Fruit fly (Drosophila melanogaster): ENCODE data around the gene NimC2.

NimC2 gene

dm6 chr2L:13998952-13999351, 19.0 kb downstream of the NimC2 start:
- TF ChIP-seq CG17801 (GFP tag; optimal IDR thresholded peaks at IDR 0.05; ENCODE audit: partially characterized antibody), result no peak

- TF ChIP-seq CG17801 (GFP tag; optimal IDR thresholded peaks at IDR 0.05; ENCODE audit: partially characterized antibody), result no peak
Measured at dm6 chr2L:14001078-14001477, 21.2 kb downstream of the NimC2 start, which contains the start of gene rk. TSS of gene rk (minus strand) at chr2L:14001248.

DNA sequence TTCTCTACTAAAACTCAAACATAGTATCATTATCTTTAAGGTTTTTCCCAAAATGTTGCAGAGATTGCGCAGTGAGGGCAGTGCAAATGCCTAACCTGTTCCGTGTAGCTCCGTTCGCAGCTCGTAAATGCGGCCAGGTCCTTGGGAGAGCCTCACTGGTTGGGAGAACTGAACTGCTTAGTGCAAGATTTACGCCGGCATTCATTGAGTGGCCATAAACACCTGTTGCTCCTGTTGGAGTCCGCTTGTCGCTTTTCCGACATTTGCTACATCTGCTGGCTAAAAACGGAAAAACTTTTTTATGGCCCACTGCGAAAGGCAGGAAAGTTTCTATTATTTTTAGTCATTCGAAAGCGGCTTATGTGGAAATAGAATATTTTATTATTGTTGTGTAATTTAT, 22.0 kb downstream of the NimC2 start:
- TF ChIP-seq CG17801 (GFP tag; optimal IDR thresholded peaks at IDR 0.05; ENCODE audit: partially characterized antibody), result no peak

- no peak for TF ChIP-seq CG17801 (GFP tag; optimal IDR thresholded peaks at IDR 0.05; ENCODE audit: partially characterized antibody)
Measured at dm6 chr2L:14007801-14008200, 27.9 kb downstream of the NimC2 start, which contains the start of gene CG42692. TSS of gene CG42692 (plus strand) at chr2L:14008101.

DNA sequence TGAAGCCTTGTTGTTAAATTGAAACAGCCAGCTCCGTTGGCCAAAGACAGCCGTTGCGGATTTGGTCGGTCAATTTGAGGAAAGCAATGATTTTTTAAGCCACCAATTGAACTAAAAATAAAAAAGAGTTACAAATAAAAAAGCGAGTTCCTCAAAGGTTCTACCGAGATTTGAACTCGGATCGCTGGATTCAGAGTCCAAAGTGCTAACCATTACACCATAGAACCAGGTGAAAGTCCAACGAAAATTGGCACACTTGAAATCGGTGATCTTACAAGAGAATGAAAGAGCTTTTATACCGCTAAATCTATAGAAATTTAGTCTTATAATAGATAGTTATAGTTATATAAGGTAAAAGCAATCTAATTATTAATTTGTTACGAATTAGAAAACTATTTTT, 30.5 kb downstream of the NimC2 start:
- no peak for TF ChIP-seq CG17801 (GFP tag; optimal IDR thresholded peaks at IDR 0.05; ENCODE audit: partially characterized antibody)

DNA sequence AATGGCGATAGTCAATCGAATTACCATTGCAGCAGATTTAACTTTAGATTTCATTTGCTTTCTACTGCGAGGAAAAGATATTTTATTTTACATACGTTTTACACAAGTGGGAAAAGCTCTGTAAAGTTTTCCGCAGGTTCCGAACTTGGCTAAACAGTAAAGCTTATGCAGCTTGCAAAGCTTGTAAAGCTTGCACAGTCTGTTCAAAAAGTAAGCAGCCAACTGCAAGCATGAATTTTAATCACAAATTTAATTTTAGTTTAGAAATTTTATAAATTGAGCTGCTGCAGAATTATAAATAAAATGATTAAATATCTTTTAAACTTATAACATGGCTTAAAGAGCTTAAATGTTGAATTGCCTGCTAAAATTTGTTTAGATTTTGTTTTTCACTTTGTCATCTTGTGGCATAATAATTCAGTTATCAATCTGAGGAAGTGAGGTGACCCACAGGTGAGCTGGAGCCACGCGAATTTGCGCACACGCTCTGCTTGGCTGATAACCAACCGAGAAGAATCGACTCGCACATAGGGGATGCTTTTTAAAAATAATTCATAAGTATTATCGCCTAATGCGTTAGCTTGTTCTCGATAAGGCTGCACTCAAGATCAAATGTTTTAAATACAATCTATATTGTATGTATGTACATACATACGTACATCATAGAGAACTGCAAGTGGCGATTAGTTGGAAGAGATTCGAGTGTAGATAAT, 31.8 kb downstream of the NimC2 start:
- peak; percentile 2 for TF ChIP-seq CG17801 (GFP tag; optimal IDR thresholded peaks at IDR 0.05; ENCODE audit: partially characterized antibody)

DNA sequence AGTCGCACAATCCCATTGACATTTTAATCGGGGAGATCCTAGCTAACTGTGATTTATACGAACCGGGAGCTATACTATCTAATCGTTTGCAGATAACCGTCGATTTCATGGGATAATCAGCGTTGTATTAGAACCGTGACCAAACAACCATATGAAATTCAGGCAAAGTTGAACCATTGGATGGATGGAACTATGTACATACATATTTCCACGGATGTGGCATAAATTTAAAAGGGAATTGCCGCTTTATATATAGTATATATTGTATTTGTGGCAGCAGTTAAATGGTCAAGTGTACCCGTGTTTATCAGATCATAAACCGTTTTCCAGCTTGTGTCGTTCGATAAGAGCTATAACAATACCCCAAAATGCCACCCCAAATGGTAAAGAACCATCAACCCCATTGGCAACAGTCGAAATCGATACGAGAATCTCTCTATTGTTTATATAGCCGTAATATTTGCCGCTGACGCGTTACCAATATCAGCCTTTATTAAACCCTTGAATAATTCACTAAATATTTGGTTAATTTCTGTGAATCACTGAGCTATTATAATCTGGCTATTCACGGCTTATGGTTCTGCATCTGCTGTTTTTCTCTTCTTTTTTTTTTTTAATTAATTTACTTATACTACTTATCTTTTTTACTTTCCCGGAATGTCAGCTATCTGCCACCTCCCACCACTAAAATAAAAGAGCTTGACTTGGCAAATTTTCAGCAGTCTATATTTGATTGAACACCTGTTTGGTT, 32.6 kb downstream of the NimC2 start, which contains the start of gene bgm:
TSS of gene bgm (plus strand) at position 701 of the 751 bp plus-strand sequence.
- TF ChIP-seq CG17801 (GFP tag; optimal IDR thresholded peaks at IDR 0.05; ENCODE audit: partially characterized antibody), result no peak

dm6 chr2L:14013478-14013877, 33.6 kb downstream of the NimC2 start:
- no peak for TF ChIP-seq CG17801 (GFP tag; optimal IDR thresholded peaks at IDR 0.05; ENCODE audit: partially characterized antibody)

- TF ChIP-seq CG17801 (GFP tag; optimal IDR thresholded peaks at IDR 0.05; ENCODE audit: partially characterized antibody), result no peak
Measured at dm6 chr2L:14015109-14015508, 35.2 kb downstream of the NimC2 start.

- TF ChIP-seq CG17801 (GFP tag; optimal IDR thresholded peaks at IDR 0.05; ENCODE audit: partially characterized antibody), result no peak
Measured at dm6 chr2L:14019654-14020053, 39.7 kb downstream of the NimC2 start.

DNA sequence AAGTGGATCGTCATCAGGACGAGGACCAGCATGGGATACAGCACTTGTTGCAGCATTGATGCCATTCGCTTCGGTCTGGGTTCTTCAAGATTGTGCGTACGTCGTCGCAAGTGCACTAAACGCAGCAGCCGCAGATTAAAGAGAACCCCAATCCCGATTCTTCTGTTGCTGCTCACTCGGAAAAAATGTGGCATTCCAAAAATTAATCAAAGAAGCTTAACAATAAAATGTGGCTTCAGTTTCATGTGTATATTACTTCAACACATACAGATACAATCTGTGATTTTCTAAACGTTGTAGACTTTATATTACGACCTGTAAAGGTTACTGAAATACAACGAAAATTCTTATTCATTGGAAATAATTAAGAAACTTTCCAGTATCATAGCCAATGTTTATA, 40.2 kb downstream of the NimC2 start, which contains the start of gene NimC3:
TSS of gene NimC3 (minus strand) at position 101 of the 400 bp plus-strand sequence.
- no peak for TF ChIP-seq CG17801 (GFP tag; optimal IDR thresholded peaks at IDR 0.05; ENCODE audit: partially characterized antibody)

dm6 chr2L:14020545-14020874, 40.6 kb downstream of the NimC2 start:
- no peak for TF ChIP-seq CG17801 (GFP tag; optimal IDR thresholded peaks at IDR 0.05; ENCODE audit: partially characterized antibody)

- no peak for TF ChIP-seq CG17801 (GFP tag; optimal IDR thresholded peaks at IDR 0.05; ENCODE audit: partially characterized antibody)
Measured at dm6 chr2L:14020875-14021643, 41.1 kb downstream of the NimC2 start.

DNA sequence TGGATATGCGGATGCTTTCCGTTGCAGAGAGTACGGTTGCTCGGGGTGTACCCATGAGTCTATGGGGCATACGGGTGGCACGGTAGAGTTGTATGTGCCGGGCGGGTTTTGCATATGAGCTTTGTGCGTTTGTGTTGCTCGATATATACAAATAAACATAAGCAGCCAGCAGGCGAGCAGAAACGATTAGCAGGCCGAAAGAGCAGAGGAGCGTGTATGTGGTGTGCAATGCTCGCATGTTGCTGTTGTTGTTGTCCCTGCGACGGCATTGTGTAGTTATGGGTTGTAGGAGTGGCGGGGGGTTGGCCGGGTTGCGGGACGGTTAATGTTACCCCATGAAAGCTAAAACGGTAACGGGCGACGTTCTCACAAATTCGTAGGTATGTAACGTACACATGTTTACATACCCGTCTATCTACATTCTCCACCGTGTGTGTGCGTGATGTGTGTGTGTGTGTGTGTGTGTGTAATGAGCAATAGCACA, 41.8 kb downstream of the NimC2 start:
- no peak for TF ChIP-seq CG17801 (GFP tag; optimal IDR thresholded peaks at IDR 0.05; ENCODE audit: partially characterized antibody)

- TF ChIP-seq CG17801 (GFP tag; optimal IDR thresholded peaks at IDR 0.05; ENCODE audit: partially characterized antibody), result peak; percentile 87
Measured at dm6 chr2L:14022130-14022735, 42.3 kb downstream of the NimC2 start.
